Worm (Caenorhabditis elegans) whole organism, L3 larva: ENCODE results near the gene K07H8.5.
A peak's percentile ranks its signal among the peaks of the same experiment; 100 is the strongest.

Experiments
- R02D3.7 ChIP-seq: fragments of 150-350 bp; optimal IDR thresholded peaks from 2 replicates; lab custom pipeline; 2014; ENCODE audit warnings: missing biosample characterization, missing genetic modification characterization
- ZK546.5 ChIP-seq: sonication (generic microtip); optimal IDR thresholded peaks from 2 replicates; lab custom pipeline; 2017; ENCODE audit warnings: missing biosample characterization, missing genetic modification characterization
- aly-2 ChIP-seq: fragments of 150-350 bp; optimal IDR thresholded peaks from 2 replicates; lab custom pipeline; 2014; ENCODE audit warnings: missing biosample characterization, missing genetic modification characterization
- ceh-28 ChIP-seq: fragments of 150-350 bp; optimal IDR thresholded peaks from 2 replicates; lab custom pipeline; 2014; ENCODE audit warnings: missing biosample characterization, missing genetic modification reagents, missing genetic modification characterization
- ceh-82 ChIP-seq: fragments of 150-350 bp; optimal IDR thresholded peaks from 2 replicates; lab custom pipeline; 2014; ENCODE audit warnings: missing biosample characterization, missing genetic modification characterization
- ceh-9 ChIP-seq: sonication (generic microtip); optimal IDR thresholded peaks from 2 replicates; lab custom pipeline; 2018; ENCODE audit warnings: missing biosample characterization, missing genetic modification characterization
- daf-12 ChIP-seq: fragments of 150-350 bp; optimal IDR thresholded peaks from 2 replicates; lab custom pipeline; 2014; ENCODE audit warnings: missing biosample characterization, missing genetic modification reagents, missing genetic modification characterization
- egl-27 ChIP-seq: sonication (generic microtip); optimal IDR thresholded peaks from 4 replicates; lab custom pipeline; 2017; ENCODE audit warnings: missing biosample characterization, missing genetic modification reagents, missing genetic modification characterization
- egl-5 ChIP-seq: fragments of 150-350 bp; optimal IDR thresholded peaks from 2 replicates; lab custom pipeline; 2017; ENCODE audit warnings: missing biosample characterization, missing genetic modification reagents, missing genetic modification characterization, inconsistent platforms
- elt-1 ChIP-seq: fragments of 150-350 bp; optimal IDR thresholded peaks from 2 replicates; lab custom pipeline; 2014; ENCODE audit warnings: missing biosample characterization, missing genetic modification characterization
- elt-2 ChIP-seq: sonication (generic microtip); optimal IDR thresholded peaks from 2 replicates; lab custom pipeline; 2016; ENCODE audit warnings: missing genetic modification reagents, mild to moderate bottlenecking, missing genetic modification characterization, missing compliant biosample characterization
- elt-3 ChIP-seq, 3 experiments: fragments of 150-350 bp in 1 of 3; sonication (generic microtip) in 2 of 3; optimal IDR thresholded peaks; 2 replicates in 2 of 3; 4 replicates in 1 of 3; lab custom pipeline; 2014 to 2017; ENCODE audit warnings: missing biosample characterization in 3 of 3, missing genetic modification characterization in 3 of 3
- fkh-10 ChIP-seq: sonication (generic microtip); optimal IDR thresholded peaks from 2 replicates; lab custom pipeline; 2017; ENCODE audit warnings: missing biosample characterization, missing genetic modification reagents, missing genetic modification characterization
- fkh-2 ChIP-seq: fragments of 150-350 bp; optimal IDR thresholded peaks from 2 replicates; lab custom pipeline; 2014; ENCODE audit warnings: missing biosample characterization, missing genetic modification reagents, missing genetic modification characterization
- fos-1 ChIP-seq: fragments of 150-350 bp; optimal IDR thresholded peaks from 2 replicates; lab custom pipeline; 2014; ENCODE audit warnings: missing biosample characterization, missing genetic modification characterization
- jun-1 ChIP-seq: fragments of 150-350 bp; optimal IDR thresholded peaks from 2 replicates; lab custom pipeline; 2014; ENCODE audit warnings: missing biosample characterization, missing genetic modification reagents, missing genetic modification characterization
- lin-15B ChIP-seq: fragments of 150-350 bp; optimal IDR thresholded peaks from 2 replicates; lab custom pipeline; 2014; ENCODE audit warnings: missing biosample characterization, missing genetic modification characterization
- lin-39 ChIP-seq: fragments of 150-350 bp; optimal IDR thresholded peaks from 2 replicates; lab custom pipeline; 2018; ENCODE audit warnings: missing biosample characterization, missing genetic modification reagents, missing genetic modification characterization
- lsy-12 ChIP-seq: sonication (generic microtip); optimal IDR thresholded peaks from 2 replicates; lab custom pipeline; 2016; ENCODE audit warnings: mild to moderate bottlenecking, missing genetic modification characterization, missing compliant biosample characterization
- mdl-1 ChIP-seq: fragments of 150-350 bp; optimal IDR thresholded peaks from 2 replicates; lab custom pipeline; 2014; ENCODE audit warnings: missing biosample characterization, missing genetic modification characterization
- mml-1 ChIP-seq: fragments of 150-350 bp; sonication (generic microtip); optimal IDR thresholded peaks from 3 replicates; lab custom pipeline; 2014; ENCODE audit warnings: missing biosample characterization, missing genetic modification characterization
- nfya-1 ChIP-seq: sonication (generic microtip); optimal IDR thresholded peaks from 2 replicates; lab custom pipeline; 2017; ENCODE audit warnings: missing genetic modification characterization, mild to moderate bottlenecking, missing compliant biosample characterization, antibody characterized with exemption, moderate library complexity; ENCODE audit not compliant: insufficient read depth
- nhr-12 ChIP-seq: fragments of 150-350 bp; optimal IDR thresholded peaks from 2 replicates; lab custom pipeline; 2014; ENCODE audit warnings: missing biosample characterization, missing genetic modification characterization
- nhr-23 ChIP-seq: fragments of 150-350 bp; optimal IDR thresholded peaks from 2 replicates; lab custom pipeline; 2014; ENCODE audit warnings: missing biosample characterization, missing genetic modification reagents, missing genetic modification characterization
- nhr-237 ChIP-seq: fragments of 150-350 bp; optimal IDR thresholded peaks from 2 replicates; lab custom pipeline; 2014; ENCODE audit warnings: missing biosample characterization, missing genetic modification characterization
- nhr-28 ChIP-seq: fragments of 150-350 bp; optimal IDR thresholded peaks from 2 replicates; lab custom pipeline; 2014; ENCODE audit warnings: missing biosample characterization, missing genetic modification characterization
- nhr-43 ChIP-seq: sonication (generic microtip); optimal IDR thresholded peaks from 2 replicates; lab custom pipeline; 2016; ENCODE audit warnings: mild to moderate bottlenecking, missing genetic modification characterization, missing compliant biosample characterization; ENCODE audit not compliant: poor library complexity, severe bottlenecking
- nhr-76 ChIP-seq: fragments of 150-350 bp; sonication (generic microtip); optimal IDR thresholded peaks from 5 replicates; lab custom pipeline; 2014; ENCODE audit warnings: missing biosample characterization, missing genetic modification characterization
- pha-4 ChIP-seq: fragments of 150-350 bp; optimal IDR thresholded peaks from 2 replicates; lab custom pipeline; 2014; ENCODE audit warnings: missing biosample characterization, missing genetic modification reagents, missing genetic modification characterization
- pqm-1 ChIP-seq: fragments of 150-350 bp; optimal IDR thresholded peaks from 2 replicates; lab custom pipeline; 2017; ENCODE audit warnings: missing biosample characterization, missing genetic modification characterization, inconsistent platforms
- sea-2 ChIP-seq: fragments of 150-350 bp; sonication (generic microtip); optimal IDR thresholded peaks from 4 replicates; lab custom pipeline; 2014; ENCODE audit warnings: missing biosample characterization, missing genetic modification reagents, missing genetic modification characterization
- unc-39 ChIP-seq: sonication (generic microtip); optimal IDR thresholded peaks from 4 replicates; lab custom pipeline; 2017; ENCODE audit warnings: missing biosample characterization, missing genetic modification characterization
- unc-62 ChIP-seq: fragments of 150-350 bp; sonication (generic microtip); optimal IDR thresholded peaks from 4 replicates; lab custom pipeline; 2014; ENCODE audit warnings: missing biosample characterization, missing genetic modification reagents, missing genetic modification characterization
- zag-1 ChIP-seq: fragments of 150-350 bp; optimal IDR thresholded peaks from 2 replicates; lab custom pipeline; 2014; ENCODE audit warnings: missing biosample characterization, missing genetic modification characterization
- ztf-4 ChIP-seq: fragments of 150-350 bp; optimal IDR thresholded peaks from 2 replicates; lab custom pipeline; 2014; ENCODE audit warnings: missing biosample characterization, missing genetic modification characterization

Gene K07H8.5

ce11 chrIV:8266024-8266949, 1.8 kb upstream of the K07H8.5 start:
- TF ChIP-seq elt-1 (tag; lab: Kevin White, UChicago), result no peak
- TF ChIP-seq, all 47 proteins: peak for 0

- no peak for TF ChIP-seq zag-1 (tag; lab: Kevin White, UChicago)
- peak; percentile 66 for TF ChIP-seq elt-1 (tag; lab: Kevin White, UChicago)
- TF ChIP-seq nhr-237 (tag; lab: Kevin White, UChicago), result no peak
- no peak for TF ChIP-seq nhr-28 (tag; lab: Kevin White, UChicago)
Observed at ce11 chrIV:8273334-8273733, 5.2 kb downstream of the K07H8.5 start.

DNA sequence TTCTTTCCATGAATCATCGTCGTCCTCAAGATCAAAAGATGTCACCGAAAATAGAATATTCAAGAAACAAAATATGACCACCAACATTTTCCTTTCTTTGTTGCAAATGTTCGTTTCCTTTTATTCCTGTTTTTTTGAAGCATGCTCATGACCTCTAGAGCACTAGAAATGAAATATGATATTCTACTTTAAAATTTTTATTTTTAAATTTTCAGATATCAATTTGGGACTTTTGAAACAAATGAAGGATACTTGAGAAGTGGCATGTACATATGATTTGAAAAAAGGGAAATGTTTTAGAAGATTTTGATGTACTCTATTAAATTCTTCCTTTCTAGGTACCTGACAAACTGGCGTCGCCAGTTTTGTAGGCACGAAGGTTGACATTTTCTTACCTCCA, 7.1 kb downstream of the K07H8.5 start, which contains the start of gene K07H8.11:
Gene K07H8.11 (minus strand): TSS at position 101 of the 400 bp plus-strand sequence.
- no peak for TF ChIP-seq pha-4 (tag; lab: Kevin White, UChicago)
- no peak for TF ChIP-seq elt-2 (tag; lab: Kevin White, UChicago)
- no peak for TF ChIP-seq lin-39 (tag; lab: Kevin White, UChicago)
- TF ChIP-seq ztf-4 (tag; lab: Kevin White, UChicago), result no peak
- no peak for TF ChIP-seq mml-1 (tag; lab: Kevin White, UChicago)
- TF ChIP-seq zag-1 (tag; lab: Kevin White, UChicago), result no peak
- no peak for TF ChIP-seq fkh-10 (GFP tag; lab: Kevin White, UChicago)
- no peak for TF ChIP-seq nhr-28 (tag; lab: Kevin White, UChicago)
- no peak for TF ChIP-seq lin-15B (tag; lab: Kevin White, UChicago)
- no peak for TF ChIP-seq pqm-1 (tag; lab: Kevin White, UChicago)
- no peak for TF ChIP-seq lsy-12
- no peak for TF ChIP-seq ceh-28 (tag; lab: Kevin White, UChicago)
- no peak for TF ChIP-seq aly-2
- no peak for TF ChIP-seq R02D3.7 (tag; lab: Kevin White, UChicago)
- TF ChIP-seq egl-5 (tag; lab: Kevin White, UChicago), result no peak
- no peak for TF ChIP-seq elt-1 (tag; lab: Kevin White, UChicago)
- TF ChIP-seq nhr-76, result no peak

ce11 chrIV:8276609-8277008, 8.5 kb downstream of the K07H8.5 start, which contains the start of gene K07H8.12:
TSS of gene K07H8.12 (minus strand) at chrIV:8276709.
- no peak for TF ChIP-seq ceh-9 (tag; lab: Kevin White, UChicago)
- TF ChIP-seq egl-27, result no peak
- no peak for TF ChIP-seq egl-5 (tag; lab: Kevin White, UChicago)
- no peak for TF ChIP-seq nhr-12
- TF ChIP-seq elt-2 (tag; lab: Kevin White, UChicago), result no peak
- TF ChIP-seq zag-1 (tag; lab: Kevin White, UChicago), result no peak
- TF ChIP-seq daf-12, result no peak
- no peak for TF ChIP-seq nfya-1 (tag; lab: Kevin White, UChicago)
- TF ChIP-seq ZK546.5 (tag; lab: Kevin White, UChicago), result no peak
- TF ChIP-seq unc-62 (GFP tag; lab: Kevin White, UChicago), result no peak
- no peak for TF ChIP-seq nhr-23 (tag; lab: Kevin White, UChicago)

DNA sequence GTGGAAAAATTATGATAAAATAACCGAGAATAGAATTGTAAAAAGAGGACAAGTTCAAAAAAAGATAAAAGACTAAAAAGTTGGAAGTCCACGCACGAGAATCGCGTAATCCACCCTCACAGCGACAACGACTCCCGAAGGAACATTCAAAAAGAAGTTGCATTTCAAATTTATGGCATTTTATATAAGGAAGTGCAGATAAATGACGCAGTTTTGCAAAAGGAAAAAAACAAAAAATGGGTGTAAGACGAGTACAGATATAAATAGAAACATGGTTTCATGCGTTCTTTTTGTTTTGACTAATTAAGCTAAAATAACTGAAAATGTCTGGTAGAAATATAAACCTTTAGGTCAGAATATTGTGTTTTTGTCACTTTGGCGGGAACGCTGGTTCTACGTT, 15.1 kb downstream of the K07H8.5 start:
- TF ChIP-seq ZK546.5 (tag; lab: Kevin White, UChicago), result no peak
- no peak for TF ChIP-seq daf-12
- no peak for TF ChIP-seq elt-1 (tag; lab: Kevin White, UChicago)
- TF ChIP-seq, all 47 proteins: peak for 0

DNA sequence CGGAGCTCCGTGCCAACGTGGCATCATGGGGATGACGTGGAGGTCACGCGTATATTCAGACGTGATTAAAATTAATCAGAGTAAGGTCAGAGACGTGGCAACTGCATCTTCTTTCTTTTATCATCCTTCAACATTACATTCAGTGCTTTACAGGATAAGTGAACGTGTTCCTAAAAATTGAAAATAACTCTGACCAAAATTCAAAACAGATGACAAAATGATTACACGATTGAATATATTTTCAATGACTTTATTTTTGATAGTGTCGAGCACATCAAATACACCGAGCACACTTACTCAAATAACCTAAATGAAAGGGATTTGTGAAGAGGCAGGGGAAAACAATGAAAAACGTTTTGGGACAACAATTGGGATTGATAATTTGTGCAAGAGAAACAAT, 18.2 kb downstream of the K07H8.5 start, which contains the start of gene K07H8.9:
Gene K07H8.9 (minus strand): TSS at position 125 of the 400 bp plus-strand sequence.
- TF ChIP-seq nfya-1 (tag; lab: Kevin White, UChicago) (no peak), ceh-82 (tag; lab: Kevin White, UChicago) (no peak), jun-1 (tag; lab: Kevin White, UChicago) (no peak), fkh-2 (tag; lab: Kevin White, UChicago) (no peak), sea-2 (GFP tag; lab: Kevin White, UChicago) (no peak), elt-3 (tag; optimal IDR thresholded peaks at IDR 0.05; lab: Kevin White, UChicago) (no peak), unc-39 (tag; lab: Kevin White, UChicago) (no peak), nhr-237 (tag; lab: Kevin White, UChicago) (no peak), lsy-12 (no peak), mdl-1 (tag; lab: Kevin White, UChicago) (no peak), egl-27 (no peak), nhr-43 (tag; lab: Kevin White, UChicago) (no peak), zag-1 (tag; lab: Kevin White, UChicago) (no peak), fos-1 (tag; lab: Kevin White, UChicago) (no peak), aly-2 (no peak)
